Fruit fly (Drosophila melanogaster): Measurements from ENCODE around the gene CG17129.

Gene CG17129

DNA sequence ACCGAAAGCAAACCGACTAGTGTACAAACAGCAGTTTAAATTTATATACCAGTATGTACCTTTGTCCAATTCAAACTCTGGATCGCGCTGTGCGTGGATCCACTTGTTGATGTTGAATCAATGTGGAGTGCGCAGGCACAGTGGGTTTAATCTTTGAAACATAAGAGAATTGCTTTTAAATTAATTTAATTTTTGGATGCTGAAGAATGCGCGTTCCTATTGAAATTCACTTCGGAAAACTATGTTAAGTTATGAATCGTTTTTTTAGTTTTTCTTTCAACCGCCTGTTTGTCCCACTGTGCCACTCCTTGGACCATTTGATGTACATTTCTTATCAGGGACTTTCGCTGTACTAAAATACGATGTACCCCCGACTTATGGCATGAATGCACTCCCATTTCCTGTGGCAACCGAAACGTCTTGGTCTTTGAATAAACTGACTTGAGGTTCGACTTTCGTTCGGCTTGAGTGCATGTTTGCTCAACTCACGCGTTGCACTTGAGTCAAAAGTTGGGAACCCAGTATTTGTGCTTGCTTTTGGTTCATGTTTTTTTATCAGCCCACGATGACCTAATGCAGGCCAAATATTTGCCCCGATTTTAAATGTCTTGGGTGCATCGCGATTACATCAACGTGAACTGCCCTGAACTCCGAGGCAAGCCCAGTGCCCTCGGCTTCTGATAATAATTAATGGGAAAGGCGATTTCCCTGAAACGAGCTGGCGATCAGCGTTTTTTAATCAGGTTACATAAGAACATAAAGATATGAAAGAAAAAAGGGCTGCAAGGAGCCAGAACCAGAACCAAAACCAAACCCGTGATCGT lies 44.6 kb upstream of the CG17129 start (continued):
- peak; percentile 87 for TF ChIP-seq CG17802 (tag; optimal IDR thresholded peaks at IDR 0.05)
- peak; percentile 97 for TF ChIP-seq gcm (GFP tag; optimal IDR thresholded peaks at IDR 0.05)
- TF ChIP-seq CG1233 (GFP tag; optimal IDR thresholded peaks at IDR 0.05) = peak; percentile 93
- peak; percentile 89 for TF ChIP-seq ttk (GFP tag; IDR thresholded peaks at IDR 0.05)
- peak; percentile 62 for TF ChIP-seq CG6683 (GFP tag; optimal IDR thresholded peaks at IDR 0.05)
- TF ChIP-seq CG17359 (tag; optimal IDR thresholded peaks at IDR 0.05) = peak; percentile 92
- TF ChIP-seq vvl (GFP tag; IDR thresholded peaks at IDR 0.05) = peak; percentile 97

DNA sequence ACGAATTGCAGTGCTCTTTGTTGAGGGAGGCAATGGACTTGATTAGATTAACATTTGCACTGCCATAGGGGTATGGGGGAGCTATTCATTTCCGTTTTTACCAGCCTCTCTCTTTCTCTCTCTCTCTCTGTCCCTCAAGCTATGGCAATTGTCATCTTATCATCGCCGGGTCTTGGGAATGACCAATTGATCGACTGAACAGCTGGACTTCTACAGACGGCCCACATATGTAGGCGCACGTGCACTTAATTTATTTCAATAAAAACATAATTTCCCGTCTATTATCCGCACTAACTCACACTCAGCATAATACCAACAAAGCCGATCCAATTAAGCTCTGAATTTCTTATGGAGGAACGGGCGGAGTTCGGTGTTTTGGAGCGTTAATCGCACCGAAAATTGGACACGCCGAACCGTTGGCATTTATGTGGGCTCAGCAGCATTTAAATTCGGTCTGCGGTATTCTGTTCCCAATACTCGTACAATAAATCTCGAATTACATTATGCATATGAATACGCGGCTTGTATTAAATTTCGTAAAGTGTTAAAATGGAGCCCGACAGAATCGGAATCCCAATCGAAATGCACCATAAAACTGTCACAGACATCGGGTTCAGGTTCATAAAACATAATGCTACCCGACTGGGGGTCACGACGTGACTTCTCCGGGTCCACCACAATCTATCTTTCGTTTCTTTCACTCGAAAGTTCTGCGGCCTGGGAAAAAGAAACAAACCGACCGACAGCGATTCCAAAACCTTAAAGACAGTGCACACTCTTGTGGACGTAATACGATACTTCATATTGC lies 43.7 kb upstream of the CG17129 start:
- TF ChIP-seq gsb-n (tag; optimal IDR thresholded peaks at IDR 0.05) = peak; percentile 50
- TF ChIP-seq Nf-YA (GFP tag; IDR thresholded peaks at IDR 0.05) = no peak
- no peak for TF ChIP-seq HmgD (GFP tag; optimal IDR thresholded peaks at IDR 0.05)
- no peak for TF ChIP-seq shn (GFP tag; optimal IDR thresholded peaks at IDR 0.05)
- no peak for TF ChIP-seq CG9817 (tag; optimal IDR thresholded peaks at IDR 0.05)
- no peak for TF ChIP-seq grau (tag; optimal IDR thresholded peaks at IDR 0.05)
- TF ChIP-seq psq (GFP tag; optimal IDR thresholded peaks at IDR 0.05) = no peak
- TF ChIP-seq Hr78 (GFP tag; optimal IDR thresholded peaks at IDR 0.05) = peak in 1 of 2 experiments; percentile 53
- TF ChIP-seq tio (GFP tag; optimal IDR thresholded peaks at IDR 0.05) = no peak
- no peak for TF ChIP-seq cwo (GFP tag; optimal IDR thresholded peaks at IDR 0.05)
- no peak for TF ChIP-seq sisA (GFP tag; IDR thresholded peaks at IDR 0.05)
- TF ChIP-seq CG18599 (GFP tag; optimal IDR thresholded peaks at IDR 0.05) = no peak
- peak; percentile 57 for TF ChIP-seq CG8281 (tag; optimal IDR thresholded peaks at IDR 0.05)
- no peak for TF ChIP-seq CG12769 (tag; optimal IDR thresholded peaks at IDR 0.05)
- TF ChIP-seq CG7963 (GFP tag; IDR thresholded peaks at IDR 0.05; ENCODE audit: partially characterized antibody) = no peak
- peak; percentile 91 for TF ChIP-seq gcm (GFP tag; optimal IDR thresholded peaks at IDR 0.05)
- TF ChIP-seq fd96Cb (tag; optimal IDR thresholded peaks at IDR 0.05) = no peak
- peak; percentile 82 for TF ChIP-seq oc (tag; optimal IDR thresholded peaks at IDR 0.05)
- TF ChIP-seq kni (GFP tag; optimal IDR thresholded peaks at IDR 0.05) = no peak
- no peak for TF ChIP-seq Hey (tag; optimal IDR thresholded peaks at IDR 0.05)
- no peak for TF ChIP-seq Ssrp (tag; optimal IDR thresholded peaks at IDR 0.05)
- peak; percentile 83 for TF ChIP-seq abd-A (tag; optimal IDR thresholded peaks at IDR 0.05)
- no peak for TF ChIP-seq CG30403 (GFP tag; optimal IDR thresholded peaks at IDR 0.05)

DNA sequence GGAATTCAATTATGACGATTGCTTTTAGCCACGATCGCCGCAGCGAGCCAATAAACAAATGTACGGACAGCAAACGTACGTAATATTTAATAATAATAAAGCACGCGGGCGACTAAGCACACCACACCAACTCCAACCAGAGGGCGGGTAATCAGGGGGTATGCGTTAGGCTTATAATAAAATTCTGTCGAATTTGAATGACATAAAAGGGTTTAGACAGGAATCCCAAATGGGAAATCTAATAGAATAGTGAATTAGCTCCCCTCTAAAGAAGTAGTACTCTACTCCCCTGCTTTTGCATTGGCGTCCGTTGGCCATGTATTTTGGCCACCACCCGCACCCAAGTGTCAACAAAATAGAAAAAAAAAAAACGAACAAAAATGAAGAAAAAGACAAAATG lies 42.3 kb upstream of the CG17129 start:
- no peak for TF ChIP-seq zen2 (GFP tag; IDR thresholded peaks at IDR 0.05; ENCODE audit: partially characterized antibody)
- TF ChIP-seq NC2α (GFP tag; optimal IDR thresholded peaks at IDR 0.05) = no peak
- TF ChIP-seq Sox102F (GFP tag; optimal IDR thresholded peaks at IDR 0.05) = peak; percentile 10
- no peak for TF ChIP-seq jigr1 (GFP tag; IDR thresholded peaks at IDR 0.05)
- no peak for TF ChIP-seq sc (optimal IDR thresholded peaks at IDR 0.05)
- no peak for TF ChIP-seq sc (GFP tag; optimal IDR thresholded peaks at IDR 0.05)
- no peak for TF ChIP-seq zen (tag; optimal IDR thresholded peaks at IDR 0.05)
- no peak for TF ChIP-seq amos (GFP tag; IDR thresholded peaks at IDR 0.05; ENCODE audit: partially characterized antibody)
- no peak for TF ChIP-seq dmrt11E (tag; optimal IDR thresholded peaks at IDR 0.05)
- TF ChIP-seq CG12071 (GFP tag; optimal IDR thresholded peaks at IDR 0.05) = peak; percentile 5
- TF ChIP-seq CG11247 (GFP tag; IDR thresholded peaks at IDR 0.05) = 0 out of 2 replicates have a peak, but pooled peaks have one; percentile 9
- 0 out of 2 replicates have a peak, but pooled peaks have one; percentile 19 for TF ChIP-seq al (GFP tag; IDR thresholded peaks at IDR 0.05)
- TF ChIP-seq CG1529 (GFP tag; optimal IDR thresholded peaks at IDR 0.05) = no peak
- no peak for TF ChIP-seq CG11560 (tag; IDR thresholded peaks at IDR 0.05)
- TF ChIP-seq CG31224 (GFP tag; IDR thresholded peaks at IDR 0.05) = peak; percentile 32; the same call in 1 of the 2 replicates
- TF ChIP-seq Sin3A (optimal IDR thresholded peaks at IDR 0.05) = no peak
- TF ChIP-seq vvl (GFP tag; IDR thresholded peaks at IDR 0.05) = peak; percentile 57; the same call in 1 of the 2 replicates
